Worm (Caenorhabditis elegans) whole organism, L4 larva: Measurements from ENCODE around the gene pigx-1.

Experiments
- T20F7.1 ChIP-seq: fragments of 200-800 bp; sonication (Bioruptor generic); optimal IDR thresholded peaks from 2 replicates; lab custom pipeline; 2018; ENCODE audit warnings: mild to moderate bottlenecking, missing genetic modification characterization, missing compliant biosample characterization
- Y5F2A.4 ChIP-seq: fragments of 200-800 bp; sonication (Bioruptor generic); optimal IDR thresholded peaks from 2 replicates; lab custom pipeline; 2018; ENCODE audit warnings: mild to moderate bottlenecking, missing genetic modification characterization, missing compliant biosample characterization
- ZK337.2 ChIP-seq: fragments of 200-800 bp; sonication (Bioruptor generic); IDR thresholded peaks from 2 replicates; pipeline ENCODE4 v1.3.6; 2022; ENCODE audit warnings: missing genetic modification reagents, missing genetic modification characterization, missing compliant biosample characterization
- ZK546.5 ChIP-seq, 2 experiments: sonication (generic microtip); optimal IDR thresholded peaks; 2 replicates each; lab custom pipeline; 2017; ENCODE audit warnings: missing biosample characterization in 2 of 2, missing genetic modification characterization in 2 of 2
- aha-1 ChIP-seq: fragments of 150-350 bp; peaks from one replicate; lab custom pipeline; 2014; ENCODE audit warnings: missing biosample characterization, missing genetic modification characterization
- ama-1 ChIP-seq: fragments of 150-350 bp; optimal IDR thresholded peaks from 2 replicates; lab custom pipeline; 2014; ENCODE audit warnings: inconsistent platforms, mixed read lengths
- ceh-32 ChIP-seq: sonication (generic microtip); optimal IDR thresholded peaks from 2 replicates; lab custom pipeline; 2016; ENCODE audit warnings: mild to moderate bottlenecking, missing genetic modification characterization, missing compliant biosample characterization; ENCODE audit not compliant: poor library complexity
- ces-1 ChIP-seq: fragments of 150-350 bp; sonication (generic microtip); optimal IDR thresholded peaks from 4 replicates; lab custom pipeline; 2014; ENCODE audit warnings: missing biosample characterization, missing genetic modification reagents, missing genetic modification characterization
- daf-16 ChIP-seq, 3 experiments: sonication (generic microtip); optimal IDR thresholded peaks; 2 replicates each; lab custom pipeline; 2016 to 2017; ENCODE audit warnings: missing genetic modification characterization in 3 of 3, missing genetic modification reagents in 3 of 3, mild to moderate bottlenecking in 2 of 3, missing compliant biosample characterization in 2 of 3, missing biosample characterization in 1 of 3, moderate library complexity in 1 of 3
- dmd-6 ChIP-seq: fragments of 200-800 bp; sonication (Bioruptor generic); IDR thresholded peaks from 2 replicates; pipeline ENCODE4 v1.3.6; 2022; ENCODE audit warnings: missing genetic modification reagents, missing genetic modification characterization, missing compliant biosample characterization
- dmd-8 ChIP-seq: fragments of 200-800 bp; sonication (Bioruptor generic); IDR thresholded peaks from 2 replicates; pipeline ENCODE4 v1.3.6; 2022; ENCODE audit warnings: missing genetic modification characterization, missing compliant biosample characterization
- dmd-9 ChIP-seq: fragments of 200-800 bp; sonication (Bioruptor generic); IDR thresholded peaks from 2 replicates; pipeline ENCODE4 v1.3.6; 2022; ENCODE audit warnings: missing genetic modification reagents, missing genetic modification characterization, missing compliant biosample characterization
- egl-43 ChIP-seq: fragments of 200-800 bp; sonication (Bioruptor generic); IDR thresholded peaks from 2 replicates; pipeline ENCODE4 v1.3.6; 2022; ENCODE audit warnings: missing genetic modification reagents, missing genetic modification characterization, missing compliant biosample characterization
- fos-1 ChIP-seq: fragments of 150-350 bp; optimal IDR thresholded peaks from 2 replicates; lab custom pipeline; 2014; ENCODE audit warnings: missing biosample characterization, missing genetic modification characterization
- hif-1 ChIP-seq, 2 experiments: sonication (generic microtip); optimal IDR thresholded peaks; 2 replicates each; lab custom pipeline; 2016 to 2017; ENCODE audit warnings: missing compliant biosample characterization in 2 of 2, missing genetic modification characterization in 2 of 2, missing genetic modification reagents in 2 of 2, missing genotype in 2 of 2, mild to moderate bottlenecking in 1 of 2
- hlh-11 ChIP-seq: fragments of 200-800 bp; sonication (Bioruptor generic); optimal IDR thresholded peaks from 2 replicates; lab custom pipeline; 2018; ENCODE audit warnings: mild to moderate bottlenecking, missing genetic modification characterization, missing compliant biosample characterization
- hlh-30 ChIP-seq: sonication (generic microtip); optimal IDR thresholded peaks from 2 replicates; lab custom pipeline; 2017; ENCODE audit warnings: antibody characterized with exemption, mild to moderate bottlenecking, missing genetic modification characterization, missing compliant biosample characterization; ENCODE audit not compliant: insufficient read depth
- lim-7 ChIP-seq: fragments of 200-800 bp; sonication (Bioruptor generic); IDR thresholded peaks from 2 replicates; pipeline ENCODE4 v1.3.6; 2022; ENCODE audit warnings: missing genetic modification characterization, missing compliant biosample characterization
- lin-13 ChIP-seq: fragments of 150-350 bp; optimal IDR thresholded peaks from 2 replicates; lab custom pipeline; 2014; ENCODE audit warnings: missing biosample characterization, missing genetic modification reagents, missing genetic modification characterization
- lir-3 ChIP-seq: sonication (generic microtip); optimal IDR thresholded peaks from 2 replicates; lab custom pipeline; 2016; ENCODE audit warnings: mild to moderate bottlenecking, missing genetic modification characterization, missing compliant biosample characterization
- lsy-2 ChIP-seq, 2 experiments: fragments of 150-350 bp in 1 of 2; sonication (generic microtip) in 1 of 2; optimal IDR thresholded peaks; 2 replicates each; lab custom pipeline; 2014 to 2017; ENCODE audit warnings: missing biosample characterization in 2 of 2, missing genetic modification characterization in 2 of 2
- madf-9 ChIP-seq: fragments of 200-800 bp; sonication (Bioruptor generic); conservative IDR thresholded peaks from 2 replicates; pipeline ENCODE4 v1.3.6; 2022; ENCODE audit warnings: missing genetic modification reagents, missing genetic modification characterization, missing compliant biosample characterization
- mep-1 ChIP-seq: fragments of 150-350 bp; sonication (generic microtip); optimal IDR thresholded peaks from 3 replicates; lab custom pipeline; 2014; ENCODE audit warnings: missing biosample characterization, missing genetic modification characterization
- mes-2 ChIP-seq: sonication (generic microtip); optimal IDR thresholded peaks from 2 replicates; lab custom pipeline; 2016; ENCODE audit warnings: missing genotype, mild to moderate bottlenecking, missing genetic modification characterization, missing compliant biosample characterization; ENCODE audit not compliant: poor library complexity, severe bottlenecking
- mxl-3 ChIP-seq: fragments of 200-800 bp; sonication (Bioruptor generic); optimal IDR thresholded peaks from 2 replicates; lab custom pipeline; 2018; ENCODE audit warnings: mild to moderate bottlenecking, missing genetic modification characterization, missing compliant biosample characterization
- nhr-10 ChIP-seq: fragments of 150-350 bp; optimal IDR thresholded peaks from 2 replicates; lab custom pipeline; 2014; ENCODE audit warnings: missing biosample characterization, missing genetic modification characterization
- nhr-102 ChIP-seq: sonication (generic microtip); optimal IDR thresholded peaks from 2 replicates; lab custom pipeline; 2016; ENCODE audit warnings: mild to moderate bottlenecking, missing genetic modification characterization, moderate library complexity, missing compliant biosample characterization
- nhr-11 ChIP-seq: fragments of 150-350 bp; optimal IDR thresholded peaks from 2 replicates; lab custom pipeline; 2014; ENCODE audit warnings: missing biosample characterization, missing genetic modification characterization
- nhr-111 ChIP-seq: fragments of 200-800 bp; sonication (Bioruptor generic); optimal IDR thresholded peaks from 2 replicates; lab custom pipeline; 2018; ENCODE audit warnings: mild to moderate bottlenecking, missing genetic modification characterization, missing compliant biosample characterization
- nhr-28 ChIP-seq: fragments of 150-350 bp; optimal IDR thresholded peaks from 2 replicates; lab custom pipeline; 2014; ENCODE audit warnings: missing biosample characterization, missing genetic modification characterization
- pha-4 ChIP-seq, 2 experiments: fragments of 150-350 bp in 1 of 2; fragments of 200-800 bp in 1 of 2; sonication (Bioruptor generic) in 1 of 2; IDR thresholded peaks in 1 of 2; optimal IDR thresholded peaks in 1 of 2; 2 replicates each; pipeline versions ENCODE4 v1.3.6 to Lab custom; 2014 to 2022; ENCODE audit warnings: missing genetic modification characterization in 2 of 2, missing genetic modification reagents in 2 of 2, missing biosample characterization in 1 of 2, missing compliant biosample characterization in 1 of 2
- pqm-1 ChIP-seq: sonication (generic microtip); optimal IDR thresholded peaks from 2 replicates; lab custom pipeline; 2017; ENCODE audit warnings: missing biosample characterization, missing genetic modification characterization
- set-16 ChIP-seq: fragments of 200-800 bp; sonication (Bioruptor generic); IDR thresholded peaks from 2 replicates; pipeline ENCODE4 v1.3.6; 2022; ENCODE audit warnings: missing genetic modification reagents, missing genetic modification characterization, missing compliant biosample characterization
- spr-1 ChIP-seq: sonication (generic microtip); optimal IDR thresholded peaks from 2 replicates; lab custom pipeline; 2016; ENCODE audit warnings: mild to moderate bottlenecking, missing genetic modification characterization, missing compliant biosample characterization
- spr-3 ChIP-seq: fragments of 200-800 bp; sonication (Bioruptor generic); optimal IDR thresholded peaks from 2 replicates; lab custom pipeline; 2018; ENCODE audit warnings: mild to moderate bottlenecking, missing genetic modification characterization, missing compliant biosample characterization
- unc-39 ChIP-seq: sonication (generic microtip); optimal IDR thresholded peaks from 2 replicates; lab custom pipeline; 2017; ENCODE audit warnings: missing biosample characterization, missing genetic modification characterization
- unc-62 ChIP-seq, 3 experiments: fragments of 150-350 bp in 1 of 3; sonication (generic microtip); optimal IDR thresholded peaks in 2 of 3; peaks in 1 of 3; 1 replicate in 1 of 3; 2 replicates in 2 of 3; lab custom pipeline; 2014 to 2017; ENCODE audit warnings: missing biosample characterization in 3 of 3, missing genetic modification characterization in 3 of 3, missing genetic modification reagents in 3 of 3, missing genotype in 1 of 3
- zag-1 ChIP-seq: fragments of 150-350 bp; optimal IDR thresholded peaks from 2 replicates; lab custom pipeline; 2014; ENCODE audit warnings: missing biosample characterization, missing genetic modification characterization
- zfp-3 ChIP-seq: fragments of 200-800 bp; sonication (Bioruptor generic); conservative IDR thresholded peaks from 2 replicates; pipeline ENCODE4 v1.3.6; 2022; ENCODE audit warnings: missing genetic modification reagents, missing genetic modification characterization, missing compliant biosample characterization

Gene pigx-1

ce11 chrX:1122198-1122597, 25.4 kb upstream of the pigx-1 start (continued):
- no peak for TF ChIP-seq ZK337.2
- no peak for TF ChIP-seq lir-3 (tag; lab: Kevin White, UChicago)
- no peak for TF ChIP-seq ces-1 (GFP tag; lab: Kevin White, UChicago)
- no peak for TF ChIP-seq dmd-8 (GFP tag; lab: Robert Waterston, UW)
- TF ChIP-seq mxl-3 (GFP tag; lab: Kevin White, UChicago): peak; percentile 6
- TF ChIP-seq, all 104 proteins: peak for 8

ce11 chrX:1121575-1121974, 24.8 kb upstream of the pigx-1 start:
- TF ChIP-seq pha-4 (GFP tag; IDR thresholded peaks at IDR 0.05; lab: Robert Waterston, UW) (no peak), pha-4 (tag; optimal IDR thresholded peaks at IDR 0.05; lab: Kevin White, UChicago) (no peak), lin-13 (GFP tag; lab: Kevin White, UChicago) (no peak), egl-43 (GFP tag; lab: Robert Waterston, UW) (no peak), ZK337.2 (no peak), spr-1 (no peak), madf-9 (GFP tag; lab: Robert Waterston, UW) (no peak), daf-16 (GFP tag; optimal IDR thresholded peaks at IDR 0.05; lab: Kevin White, UChicago) (no peak), daf-16 (tag; optimal IDR thresholded peaks at IDR 0.05; lab: Kevin White, UChicago) (no peak), nhr-11 (tag; lab: Kevin White, UChicago) (no peak), spr-3 (GFP tag; lab: Kevin White, UChicago) (no peak), hif-1 (tag; optimal IDR thresholded peaks at IDR 0.05; lab: Kevin White, UChicago) (no peak), ama-1 (lab: Kevin White, UChicago) (no peak)

ce11 chrX:1120326-1120725, 23.5 kb upstream of the pigx-1 start:
- TF ChIP-seq Y5F2A.4 (no peak), mep-1 (tag; lab: Kevin White, UChicago) (peak; percentile 4), ces-1 (GFP tag; lab: Kevin White, UChicago) (peak; percentile 16), set-16 (GFP tag; lab: Robert Waterston, UW) (peak; percentile 37; the same call in 1 of the 2 replicates), dmd-9 (GFP tag; lab: Robert Waterston, UW) (no peak), hlh-30 (tag; lab: Kevin White, UChicago) (peak; percentile 21), mes-2 (peak; percentile 12), unc-62 (GFP tag; optimal IDR thresholded peaks at IDR 0.05 in 1 of 2; lab: Kevin White, UChicago) (peak in 1 of 2 experiments; percentile 61), unc-62 (tag; optimal IDR thresholded peaks at IDR 0.05; lab: Kevin White, UChicago) (no peak), aha-1 (tag; lab: Kevin White, UChicago) (peak; percentile 20), lsy-2 (tag; optimal IDR thresholded peaks at IDR 0.05; lab: Kevin White, UChicago) (peak in 1 of 2 experiments; percentile 35)

ce11 chrX:1119305-1119704, 22.5 kb upstream of the pigx-1 start, which contains the start of gene C05D9.7:
C05D9.7 (minus strand) TSS chrX:1119405.
- TF ChIP-seq fos-1 (tag; lab: Kevin White, UChicago) (no peak), ceh-32 (no peak), lim-7 (GFP tag; lab: Robert Waterston, UW) (no peak), T20F7.1 (GFP tag; lab: Kevin White, UChicago) (no peak), zag-1 (tag; lab: Kevin White, UChicago) (no peak), mep-1 (tag; lab: Kevin White, UChicago) (no peak)

- TF ChIP-seq nhr-111 (GFP tag; lab: Kevin White, UChicago) (no peak), lsy-2 (tag; optimal IDR thresholded peaks at IDR 0.05; lab: Kevin White, UChicago) (no peak), unc-39 (no peak), pha-4 (GFP tag; IDR thresholded peaks at IDR 0.05; lab: Robert Waterston, UW) (no peak), pha-4 (tag; optimal IDR thresholded peaks at IDR 0.05; lab: Kevin White, UChicago) (no peak), nhr-10 (tag; lab: Kevin White, UChicago) (no peak), nhr-102 (tag; lab: Kevin White, UChicago) (no peak), nhr-28 (tag; lab: Kevin White, UChicago) (peak; percentile 50), zfp-3 (GFP tag; lab: Robert Waterston, UW) (no peak), hlh-11 (peak; percentile 34), ZK546.5 (tag; optimal IDR thresholded peaks at IDR 0.05; lab: Kevin White, UChicago) (no peak), dmd-6 (GFP tag; lab: Robert Waterston, UW) (peak; percentile 38), ceh-32 (no peak), pqm-1 (tag; lab: Kevin White, UChicago) (peak; percentile 22), dmd-8 (GFP tag; lab: Robert Waterston, UW) (no peak), mxl-3 (GFP tag; lab: Kevin White, UChicago) (peak; percentile 55), Y5F2A.4 (no peak)
- TF ChIP-seq, all 104 proteins: peak for 5
Observed at ce11 chrX:1117252-1117651, 20.4 kb upstream of the pigx-1 start.
